Fruit fly (Drosophila melanogaster): ENCODE measurements around the gene CG5050.

CG5050 gene

DNA sequence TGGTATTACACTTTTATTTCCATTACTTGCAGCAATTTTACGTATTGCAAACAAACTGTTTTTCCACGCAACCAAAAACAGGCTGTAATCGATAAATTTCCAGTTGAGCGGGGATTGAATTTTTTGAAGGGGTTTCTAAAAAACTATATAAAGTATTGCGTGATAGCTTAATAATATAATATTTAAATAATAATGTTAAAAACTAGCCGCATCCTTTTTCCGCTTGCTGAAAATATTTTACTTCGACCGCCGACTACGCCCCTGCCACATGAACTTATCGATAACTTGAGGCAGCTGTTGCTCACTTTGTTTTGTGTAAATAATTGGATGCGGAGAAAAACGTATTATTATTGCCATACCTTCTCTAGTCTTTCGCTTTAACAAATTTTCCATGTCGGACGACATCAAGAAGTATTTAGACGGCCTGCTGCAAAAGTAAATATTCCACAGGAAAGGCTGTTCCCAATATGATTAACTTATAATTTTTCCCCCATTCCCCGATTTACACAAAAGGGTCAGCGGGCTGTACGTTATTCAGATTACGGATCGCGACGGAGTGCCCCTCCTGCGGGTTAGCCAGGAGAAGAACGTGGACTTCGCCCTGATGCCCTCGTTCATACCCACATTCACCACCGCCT, 28.3 kb downstream of the CG5050 start, which contains the start of the genes fws and Lamtor3:
fws (minus strand) TSS at position 87 of the 638 bp plus-strand sequence.
Lamtor3 (plus strand) TSS at position 289 of the 638 bp plus-strand sequence.
- peak; percentile 99 for TF ChIP-seq Ets96B (tag; optimal IDR thresholded peaks at IDR 0.05)
- TF ChIP-seq lz (GFP tag; optimal IDR thresholded peaks at IDR 0.05): peak; percentile 98
- TF ChIP-seq CG6792 (GFP tag; optimal IDR thresholded peaks at IDR 0.05): peak; percentile 98
- peak; percentile 98 for TF ChIP-seq CG7368 (GFP tag; optimal IDR thresholded peaks at IDR 0.05)
- peak; percentile 98 for TF ChIP-seq Sox14 (GFP tag; optimal IDR thresholded peaks at IDR 0.05)
- TF ChIP-seq fkh (GFP tag; optimal IDR thresholded peaks at IDR 0.05): peak; percentile 95
- TF ChIP-seq Sox102F (GFP tag; optimal IDR thresholded peaks at IDR 0.05): peak; percentile 98
- TF ChIP-seq Ets21C (GFP tag; optimal IDR thresholded peaks at IDR 0.05): peak; percentile 92
- TF ChIP-seq CG8632 (GFP tag; optimal IDR thresholded peaks at IDR 0.05): peak; percentile 99
- TF ChIP-seq net (GFP tag; optimal IDR thresholded peaks at IDR 0.05): peak; percentile 98
- TF ChIP-seq Sox15 (GFP tag; optimal IDR thresholded peaks at IDR 0.05): peak; percentile 99
- peak; percentile 100 for TF ChIP-seq eg (GFP tag; IDR thresholded peaks at IDR 0.05)
- TF ChIP-seq CG16779 (tag; optimal IDR thresholded peaks at IDR 0.05): peak; percentile 95
- TF ChIP-seq CG6163 (GFP tag; IDR thresholded peaks at IDR 0.05): peak; percentile 100
- peak; percentile 98 for TF ChIP-seq CG8319 (GFP tag; optimal IDR thresholded peaks at IDR 0.05)
- peak; percentile 99 for TF ChIP-seq CG4318 (GFP tag; optimal IDR thresholded peaks at IDR 0.05)
- peak; percentile 99 for TF ChIP-seq achi (GFP tag; optimal IDR thresholded peaks at IDR 0.05)
- peak; percentile 99 for TF ChIP-seq Eip78C (GFP tag)
- peak; percentile 99 for TF ChIP-seq CG34406 (GFP tag; optimal IDR thresholded peaks at IDR 0.05)
- peak; percentile 93 for TF ChIP-seq fd85E (GFP tag; optimal IDR thresholded peaks at IDR 0.05)
- peak; percentile 98 for TF ChIP-seq CG11762 (GFP tag; optimal IDR thresholded peaks at IDR 0.05; ENCODE audit: insufficient read depth)
- peak; percentile 97 for TF ChIP-seq svp (GFP tag)
- TF ChIP-seq OdsH (GFP tag; optimal IDR thresholded peaks at IDR 0.05): peak; percentile 99
- TF ChIP-seq CG11902 (GFP tag; optimal IDR thresholded peaks at IDR 0.05): peak; percentile 98
- TF ChIP-seq pdm3 (GFP tag; optimal IDR thresholded peaks at IDR 0.05): peak; percentile 97
- TF ChIP-seq spab (GFP tag; optimal IDR thresholded peaks at IDR 0.05): peak; percentile 97
- TF ChIP-seq Hr39 (GFP tag; optimal IDR thresholded peaks at IDR 0.05): peak; percentile 96
- TF ChIP-seq dac (GFP tag; optimal IDR thresholded peaks at IDR 0.05): peak; percentile 99
- peak; percentile 99 for TF ChIP-seq CG10669 (GFP tag; optimal IDR thresholded peaks at IDR 0.05)
- peak; percentile 96 for TF ChIP-seq CG6854 (GFP tag; optimal IDR thresholded peaks at IDR 0.05)
- TF ChIP-seq CG3032 (tag; optimal IDR thresholded peaks at IDR 0.05): peak; percentile 99
- peak; percentile 96 for TF ChIP-seq Smox (GFP tag; optimal IDR thresholded peaks at IDR 0.05)
- TF ChIP-seq salr (GFP tag; optimal IDR thresholded peaks at IDR 0.05): peak; percentile 94 to 98
- peak; percentile 99 for TF ChIP-seq CG3919 (GFP tag; optimal IDR thresholded peaks at IDR 0.05)
- peak; percentile 99 for TF ChIP-seq CG8119 (GFP tag; IDR thresholded peaks at IDR 0.05)
- peak; percentile 94 for TF ChIP-seq Blimp-1 (GFP tag; optimal IDR thresholded peaks at IDR 0.05)
- peak; percentile 98 for TF ChIP-seq Met (GFP tag; optimal IDR thresholded peaks at IDR 0.05)
- peak; percentile 87 to 93 for TF ChIP-seq ss (GFP tag; optimal IDR thresholded peaks at IDR 0.05)
- peak; percentile 99 for TF ChIP-seq Gug (GFP tag; IDR thresholded peaks at IDR 0.05)
- peak; percentile 99 for TF ChIP-seq CG15336 (GFP tag; IDR thresholded peaks at IDR 0.05)
- TF ChIP-seq esn (GFP tag; optimal IDR thresholded peaks at IDR 0.05): peak; percentile 99
- peak; percentile 99 for TF ChIP-seq CG11294 (GFP tag; IDR thresholded peaks at IDR 0.05)
- peak; percentile 37 for TF ChIP-seq Hr38 (GFP tag; optimal IDR thresholded peaks at IDR 0.05)
- TF ChIP-seq CG31627 (GFP tag; optimal IDR thresholded peaks at IDR 0.05): peak; percentile 97
- TF ChIP-seq fd59A (GFP tag; optimal IDR thresholded peaks at IDR 0.05): peak; percentile 96
- peak; percentile 97 for TF ChIP-seq dsx (GFP tag; optimal IDR thresholded peaks at IDR 0.05; ENCODE audit: poor library complexity, severe bottlenecking)
- TF ChIP-seq Eip75B (GFP tag; optimal IDR thresholded peaks at IDR 0.05): peak; percentile 94
- peak; percentile 100 for TF ChIP-seq CG32006 (GFP tag; optimal IDR thresholded peaks at IDR 0.05)
- TF ChIP-seq CG6276 (GFP tag; optimal IDR thresholded peaks at IDR 0.05): peak; percentile 99
- TF ChIP-seq topi (GFP tag; optimal IDR thresholded peaks at IDR 0.05): peak; percentile 98
- peak; percentile 99 for TF ChIP-seq Lpt (GFP tag; optimal IDR thresholded peaks at IDR 0.05)

Data from whole organism, prepupa.